Fruit fly (Drosophila melanogaster) whole organism, adult: ENCODE data around the gene CG31198.

Source experiments
- CG14711 ChIP-seq: fragments of 200-800 bp; sonication (Bioruptor generic); optimal IDR thresholded peaks from 2 replicates; lab custom pipeline; 2018; ENCODE audit warnings: missing biosample characterization, mild to moderate bottlenecking, missing genetic modification characterization, moderate library complexity
- CG1620 ChIP-seq: fragments of 200-800 bp; sonication (Bioruptor generic); optimal IDR thresholded peaks from 2 replicates; lab custom pipeline; 2016; ENCODE audit warnings: missing biosample characterization, missing genetic modification characterization
- CG33017 ChIP-seq: fragments of 200-800 bp; sonication (Bioruptor generic); optimal IDR thresholded peaks from 2 replicates; lab custom pipeline; 2018; ENCODE audit warnings: missing biosample characterization, mild to moderate bottlenecking, missing genetic modification characterization, moderate library complexity
- Mnt ChIP-seq: fragments of 200-800 bp; sonication (Bioruptor generic); optimal IDR thresholded peaks from 2 replicates; lab custom pipeline; 2016; ENCODE audit warnings: missing biosample characterization, mild to moderate bottlenecking, missing genetic modification characterization
- cnc ChIP-seq, 2 experiments: fragments of >200 bp; optimal IDR thresholded peaks; 2 replicates each; lab custom pipeline; 2017
- kay ChIP-seq: fragments of 200-800 bp; sonication (Bioruptor generic); peaks from one replicate; lab custom pipeline; 2016; ENCODE audit warnings: missing biosample characterization, missing genetic modification characterization, borderline replicate concordance
- toe ChIP-seq: fragments of 200-800 bp; sonication (Bioruptor generic); optimal IDR thresholded peaks from 2 replicates; lab custom pipeline; 2016; ENCODE audit warnings: missing biosample characterization, missing genetic modification characterization

dm6 chr3R:21775766-21776165, 21.6 kb downstream of the CG31198 start, which contains the start of the genes GABA-B-R2 and CG6800:
- TF ChIP-seq toe (GFP tag; lab: Kevin White, UChicago), result no peak
- TF ChIP-seq CG1620, result no peak
- TF ChIP-seq CG33017 (tag; lab: Kevin White, UChicago), result no peak
- TF ChIP-seq kay, result no peak
- TF ChIP-seq Mnt (GFP tag; lab: Kevin White, UChicago), result no peak
- no peak for TF ChIP-seq CG14711 (tag; lab: Kevin White, UChicago)
- TF ChIP-seq cnc (optimal IDR thresholded peaks at IDR 0.05; lab: Kevin White, UChicago), result no peak
